Worm (Caenorhabditis elegans): ENCODE data around the gene cept-1.

DNA sequence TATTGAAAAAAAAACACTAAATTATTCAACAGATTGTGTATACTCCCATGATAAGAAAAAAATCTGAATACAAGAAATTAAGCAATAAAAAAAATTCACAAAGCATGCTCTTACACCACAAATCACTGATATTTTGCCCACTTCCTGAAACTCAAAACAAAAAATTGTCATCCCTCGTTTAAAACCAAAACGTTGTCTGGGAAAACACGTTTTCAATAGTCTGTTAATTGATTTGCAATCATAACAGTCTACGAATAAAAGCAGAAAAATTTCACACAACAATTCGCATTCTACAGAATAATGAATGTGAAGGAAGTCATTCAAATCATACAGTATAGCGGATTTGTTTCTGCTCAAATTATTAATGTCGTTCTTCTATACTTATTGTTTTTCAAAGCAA, 25.7 kb downstream of the cept-1 start, which contains the start of gene str-124:
- no peak for TF ChIP-seq unc-62 (GFP tag; optimal IDR thresholded peaks at IDR 0.05)
- no peak for TF ChIP-seq ceh-16 (tag; optimal IDR thresholded peaks at IDR 0.05)
- no peak for TF ChIP-seq nhr-43 (tag; optimal IDR thresholded peaks at IDR 0.05; ENCODE audit: poor library complexity, severe bottlenecking)
- no peak for TF ChIP-seq tbx-2 (tag; optimal IDR thresholded peaks at IDR 0.05)
